Fruit fly (Drosophila melanogaster) whole organism, pupa: ENCODE measurements around the gene VGlut.

Experiments used
- CG10348 ChIP-seq: fragments of 200-800 bp; sonication (Bioruptor generic); IDR thresholded peaks from 2 replicates; pipeline ENCODE4 v1.3.6; 2022; ENCODE audit warnings: missing biosample characterization, missing genetic modification characterization
- CG12605 ChIP-seq: fragments of 200-800 bp; sonication (Bioruptor generic); IDR thresholded peaks from 2 replicates; pipeline ENCODE4 v1.3.6; 2022; ENCODE audit warnings: missing biosample characterization, missing genetic modification characterization
- CG13204 ChIP-seq: fragments of 200-800 bp; sonication (Bioruptor generic); optimal IDR thresholded peaks from 2 replicates; lab custom pipeline; 2018; ENCODE audit warnings: missing biosample characterization, mild to moderate bottlenecking, missing genetic modification characterization, moderate library complexity
- CG14655 ChIP-seq: fragments of 200-800 bp; sonication (Bioruptor generic); optimal IDR thresholded peaks from 3 replicates; lab custom pipeline; 2017; ENCODE audit warnings: mild to moderate bottlenecking, missing biosample characterization, missing genetic modification reagents, missing genetic modification characterization
- CG15710 ChIP-seq: fragments of 200-800 bp; sonication (Bioruptor generic); optimal IDR thresholded peaks from 2 replicates; lab custom pipeline; 2018; ENCODE audit warnings: missing biosample characterization, mild to moderate bottlenecking, missing genetic modification characterization, moderate library complexity
- CG17806 ChIP-seq: fragments of 200-800 bp; sonication (Bioruptor generic); optimal IDR thresholded peaks from 2 replicates; lab custom pipeline; 2018; ENCODE audit warnings: missing biosample characterization, mild to moderate bottlenecking, missing genetic modification characterization, moderate library complexity
- CG32121 ChIP-seq: fragments of 200-800 bp; sonication (Bioruptor generic); IDR thresholded peaks from 2 replicates; pipeline ENCODE4 v1.3.6; 2022; ENCODE audit warnings: missing biosample characterization, missing genetic modification characterization
- CG34367 ChIP-seq: fragments of 200-800 bp; sonication (Bioruptor generic); optimal IDR thresholded peaks from 2 replicates; lab custom pipeline; 2018; ENCODE audit warnings: missing biosample characterization, mild to moderate bottlenecking, missing genetic modification characterization
- CG4496 ChIP-seq: fragments of 200-800 bp; sonication (Bioruptor generic); IDR thresholded peaks from 3 replicates; pipeline ENCODE4 v1.3.6; 2022; ENCODE audit warnings: missing biosample characterization, missing genetic modification characterization
- CG8159 ChIP-seq: fragments of 200-800 bp; sonication (Bioruptor generic); optimal IDR thresholded peaks from 3 replicates; lab custom pipeline; 2018; ENCODE audit warnings: missing biosample characterization, mild to moderate bottlenecking, missing genetic modification characterization, moderate library complexity
- CG8301 ChIP-seq: fragments of 200-800 bp; sonication (Bioruptor generic); optimal IDR thresholded peaks from 2 replicates; lab custom pipeline; 2018; ENCODE audit warnings: missing biosample characterization, mild to moderate bottlenecking, missing genetic modification characterization
- CG9948 ChIP-seq: fragments of 200-800 bp; sonication (Bioruptor generic); optimal IDR thresholded peaks from 2 replicates; lab custom pipeline; 2018; ENCODE audit warnings: missing biosample characterization, mild to moderate bottlenecking, missing genetic modification characterization, moderate library complexity
- D1 ChIP-seq: fragments of 200-800 bp; sonication (Bioruptor generic); optimal IDR thresholded peaks from 2 replicates; lab custom pipeline; 2018; ENCODE audit warnings: missing biosample characterization, mild to moderate bottlenecking, missing genetic modification characterization, moderate library complexity
- EcR ChIP-seq: fragments of 200-800 bp; sonication (Bioruptor generic); optimal IDR thresholded peaks from 3 replicates; lab custom pipeline; 2019; ENCODE audit warnings: missing biosample characterization, missing genetic modification characterization, mild to moderate bottlenecking, moderate library complexity, missing genetic modification reagents
- Ets98B ChIP-seq: fragments of 200-800 bp; sonication (Bioruptor generic); IDR thresholded peaks from 2 replicates; pipeline ENCODE4 v1.3.6; 2022; ENCODE audit warnings: missing biosample characterization, missing genetic modification characterization
- Pif1A ChIP-seq: fragments of 200-800 bp; sonication (Bioruptor generic); optimal IDR thresholded peaks from 3 replicates; lab custom pipeline; 2016; ENCODE audit warnings: missing biosample characterization, missing genetic modification characterization
- Pif1B ChIP-seq: fragments of 200-800 bp; sonication (Bioruptor generic); optimal IDR thresholded peaks from 3 replicates; lab custom pipeline; 2016; ENCODE audit warnings: missing biosample characterization, missing genetic modification characterization
- Snoo ChIP-seq: fragments of 200-800 bp; sonication (Bioruptor generic); optimal IDR thresholded peaks from 3 replicates; lab custom pipeline; 2017; ENCODE audit warnings: missing biosample characterization, mild to moderate bottlenecking, missing genetic modification characterization, inconsistent platforms
- fd96Ca ChIP-seq: fragments of 200-800 bp; sonication (Bioruptor generic); IDR thresholded peaks from 3 replicates; pipeline ENCODE4 v1.3.6; 2022; ENCODE audit warnings: missing biosample characterization, missing genetic modification characterization
- gl ChIP-seq: fragments of 200-800 bp; sonication (Bioruptor generic); optimal IDR thresholded peaks from 2 replicates; lab custom pipeline; 2018; ENCODE audit warnings: missing biosample characterization, mild to moderate bottlenecking, missing genetic modification characterization
- rn ChIP-seq: fragments of 200-800 bp; sonication (Bioruptor generic); IDR thresholded peaks from 2 replicates; pipeline ENCODE4 v1.3.6; 2022; ENCODE audit warnings: missing biosample characterization, missing genetic modification characterization

The VGlut gene

dm6 chr2L:2427384-2428208 is 27.5 kb downstream of the VGlut start:
- no peak; the same call in 2 of the 3 replicates for TF ChIP-seq fd96Ca (GFP tag; lab: Robert Waterston, UW)
- no peak for TF ChIP-seq CG12605
- TF ChIP-seq Pif1B (GFP tag; lab: Kevin White, UChicago): no peak
- peak; percentile 46 for TF ChIP-seq CG8301 (tag; lab: Kevin White, UChicago)
- no peak for TF ChIP-seq CG9948
- peak; percentile 41 for TF ChIP-seq CG14655 (GFP tag; lab: Kevin White, UChicago)
- TF ChIP-seq CG13204 (GFP tag; lab: Kevin White, UChicago): no peak
- TF ChIP-seq CG10348 (GFP tag; lab: Robert Waterston, UW): no peak

- TF ChIP-seq CG9948: no peak
- no peak for TF ChIP-seq CG15710
- no peak for TF ChIP-seq CG8159 (tag; lab: Kevin White, UChicago)
- no peak for TF ChIP-seq CG17806 (tag; lab: Kevin White, UChicago)
- TF ChIP-seq CG32121: peak; percentile 18; the same call in 1 of the 2 replicates
- no peak for TF ChIP-seq CG10348 (GFP tag; lab: Robert Waterston, UW)
- TF ChIP-seq CG14655 (GFP tag; lab: Kevin White, UChicago): no peak
- peak; percentile 41 for TF ChIP-seq CG13204 (GFP tag; lab: Kevin White, UChicago)
- no peak for TF ChIP-seq CG8301 (tag; lab: Kevin White, UChicago)
- TF ChIP-seq Pif1B (GFP tag; lab: Kevin White, UChicago): no peak
- 0 out of 2 replicates have a peak, but pooled peaks have one; percentile 22 for TF ChIP-seq Ets98B (GFP tag; lab: Robert Waterston, UW)
- TF ChIP-seq, all 21 proteins: peak for 3
These were observed 28.1 kb downstream of the VGlut start, which contains the start of gene dpp for dm6 chr2L:2428209-2428488. dpp (plus strand) TSS chr2L:2428372.

dm6 chr2L:2429588-2429987 is 29.5 kb downstream of the VGlut start:
- TF ChIP-seq CG14655 (GFP tag; lab: Kevin White, UChicago) (no peak), CG17806 (tag; lab: Kevin White, UChicago) (no peak), Snoo (tag; lab: Kevin White, UChicago) (no peak)

- TF ChIP-seq D1 (no peak), CG12605 (no peak)
These were observed 30.2 kb downstream of the VGlut start for dm6 chr2L:2430251-2430650.

- peak; percentile 84 for TF ChIP-seq CG8159 (tag; lab: Kevin White, UChicago)
- TF ChIP-seq Pif1A (GFP tag; lab: Kevin White, UChicago): peak; percentile 59
- TF ChIP-seq CG8301 (tag; lab: Kevin White, UChicago): peak; percentile 61
- TF ChIP-seq fd96Ca (GFP tag; lab: Robert Waterston, UW): no peak
- peak; percentile 81 for TF ChIP-seq CG9948
- peak; percentile 29 for TF ChIP-seq EcR (GFP tag; lab: Kevin White, UChicago)
- TF ChIP-seq CG17806 (tag; lab: Kevin White, UChicago): peak; percentile 78
- TF ChIP-seq rn (GFP tag; lab: Robert Waterston, UW): no peak
- TF ChIP-seq CG10348 (GFP tag; lab: Robert Waterston, UW): no peak
- peak; percentile 59 for TF ChIP-seq D1
- no peak; the same call in 1 of the 2 replicates for TF ChIP-seq Ets98B (GFP tag; lab: Robert Waterston, UW)
- peak; percentile 74 for TF ChIP-seq CG34367 (tag; lab: Kevin White, UChicago)
- no peak for TF ChIP-seq gl (tag; lab: Kevin White, UChicago)
- TF ChIP-seq CG12605: no peak
- TF ChIP-seq CG32121: 0 out of 2 replicates have a peak, but pooled peaks have one; percentile 37
- peak; percentile 64; the same call in 2 of the 3 replicates for TF ChIP-seq CG4496 (GFP tag; lab: Robert Waterston, UW)
- no peak for TF ChIP-seq CG13204 (GFP tag; lab: Kevin White, UChicago)
- peak; percentile 9 for TF ChIP-seq Snoo (tag; lab: Kevin White, UChicago)
- peak; percentile 65 for TF ChIP-seq Pif1B (GFP tag; lab: Kevin White, UChicago)
- TF ChIP-seq CG15710: peak; percentile 88
- peak; percentile 64 for TF ChIP-seq CG14655 (GFP tag; lab: Kevin White, UChicago)
These were observed 32.9 kb downstream of the VGlut start for dm6 chr2L:2432809-2433493.

- peak; percentile 99 for TF ChIP-seq CG4496 (GFP tag; lab: Robert Waterston, UW)
- peak; percentile 99 for TF ChIP-seq CG34367 (tag; lab: Kevin White, UChicago)
- peak; percentile 98 for TF ChIP-seq fd96Ca (GFP tag; lab: Robert Waterston, UW)
- peak; percentile 97 for TF ChIP-seq D1
- peak; percentile 98 for TF ChIP-seq CG14655 (GFP tag; lab: Kevin White, UChicago)
- TF ChIP-seq CG8159 (tag; lab: Kevin White, UChicago): peak; percentile 99
- TF ChIP-seq CG13204 (GFP tag; lab: Kevin White, UChicago): peak; percentile 98
- peak; percentile 90 for TF ChIP-seq Snoo (tag; lab: Kevin White, UChicago)
- TF ChIP-seq rn (GFP tag; lab: Robert Waterston, UW): peak; percentile 96
- TF ChIP-seq CG12605: peak; percentile 97
- TF ChIP-seq CG15710: peak; percentile 99
- peak; percentile 98 for TF ChIP-seq Ets98B (GFP tag; lab: Robert Waterston, UW)
- TF ChIP-seq EcR (GFP tag; lab: Kevin White, UChicago): peak; percentile 69
- peak; percentile 97 for TF ChIP-seq CG32121
- peak; percentile 98 for TF ChIP-seq CG8301 (tag; lab: Kevin White, UChicago)
- TF ChIP-seq Pif1A (GFP tag; lab: Kevin White, UChicago): peak; percentile 99
- TF ChIP-seq CG10348 (GFP tag; lab: Robert Waterston, UW): peak; percentile 93
- TF ChIP-seq CG17806 (tag; lab: Kevin White, UChicago): peak; percentile 99
- TF ChIP-seq gl (tag; lab: Kevin White, UChicago): peak; percentile 98
- peak; percentile 97 for TF ChIP-seq Pif1B (GFP tag; lab: Kevin White, UChicago)
- peak; percentile 99 for TF ChIP-seq CG9948
These were observed 33.5 kb downstream of the VGlut start for dm6 chr2L:2433494-2434054.
